Worm (Caenorhabditis elegans): ENCODE measurements around the gene mec-18.
A peak's percentile ranks its signal among the peaks of the same experiment; 100 is the strongest.

The mec-18 gene

DNA sequence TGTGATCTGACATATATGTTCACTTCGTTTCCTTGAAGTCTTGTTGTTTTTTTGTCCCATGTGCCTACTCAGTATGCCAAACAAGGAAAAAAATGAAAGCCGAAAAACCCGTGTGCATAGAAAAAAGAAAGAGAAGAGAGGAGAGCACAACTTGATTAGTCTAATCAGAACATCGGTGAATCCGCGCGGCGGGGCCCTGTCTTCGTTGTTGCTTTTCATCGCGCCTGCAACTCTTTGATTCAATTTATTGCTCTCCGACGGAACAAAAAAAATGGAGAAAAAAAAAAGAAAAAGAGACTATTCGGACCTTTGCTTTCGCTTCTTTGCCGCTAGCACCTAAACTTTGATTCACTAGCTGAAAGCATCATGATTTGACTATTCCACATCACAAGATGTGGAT is 40.9 kb upstream of the mec-18 start:
- peak; percentile 77 for TF ChIP-seq lin-14 (GFP tag; optimal IDR thresholded peaks at IDR 0.05)
- peak; percentile 87 for TF ChIP-seq ces-1 (GFP tag; optimal IDR thresholded peaks at IDR 0.05)
- peak; percentile 95 for TF ChIP-seq fkh-10 (GFP tag; optimal IDR thresholded peaks at IDR 0.05)
- no peak for TF ChIP-seq nhr-47 (tag; optimal IDR thresholded peaks at IDR 0.05)
- peak; percentile 2 for TF ChIP-seq nhr-71 (tag; optimal IDR thresholded peaks at IDR 0.05)

DNA sequence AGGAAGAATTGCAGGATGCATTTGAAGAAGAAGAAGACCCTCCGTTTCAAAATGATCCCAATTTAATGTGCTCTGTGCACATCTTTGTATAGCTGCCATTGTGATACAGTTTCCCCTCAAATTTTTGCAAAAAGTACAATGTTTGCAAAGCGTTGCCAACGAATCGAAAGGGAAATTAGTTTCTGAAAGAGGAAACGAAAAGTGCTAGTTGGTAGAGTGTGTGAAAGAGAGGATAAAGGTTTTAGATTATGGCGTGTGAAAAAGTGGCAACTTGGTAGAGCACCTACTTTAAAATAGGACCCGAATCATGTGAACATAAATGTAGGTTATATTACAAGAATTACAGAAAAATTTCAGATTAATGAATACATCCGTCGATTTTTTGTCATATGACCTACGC is 37.7 kb upstream of the mec-18 start, which contains the start of gene C52B9.8:
Gene C52B9.8 (minus strand): TSS at position 101 of the 400 bp plus-strand sequence.
- TF ChIP-seq fkh-8 (tag; optimal IDR thresholded peaks at IDR 0.05) (peak; percentile 16), ceh-82 (tag; optimal IDR thresholded peaks at IDR 0.05) (no peak)

DNA sequence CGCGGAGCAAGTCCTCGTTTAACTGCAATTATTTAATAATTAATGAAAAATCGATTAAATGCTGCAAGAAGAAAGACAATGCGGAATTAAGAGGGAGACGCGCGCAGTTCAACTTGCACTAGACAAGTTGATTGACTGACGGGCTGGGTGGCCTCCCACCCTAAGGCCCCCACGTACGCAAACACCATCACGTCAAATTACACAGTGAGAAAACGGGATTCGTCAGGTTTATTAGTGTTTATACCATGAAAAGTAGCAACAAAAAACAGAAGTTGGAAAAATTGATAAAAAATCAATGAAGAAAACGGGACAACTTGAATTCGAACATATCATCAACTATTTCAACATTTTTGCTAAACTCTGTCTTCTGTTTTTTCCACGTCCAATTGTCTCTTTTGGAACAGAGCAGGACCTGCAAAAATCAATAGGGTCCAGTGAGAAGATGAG is 33.6 kb upstream of the mec-18 start:
- TF ChIP-seq pqm-1 (tag; optimal IDR thresholded peaks at IDR 0.05) (no peak), lsy-2 (tag; optimal IDR thresholded peaks at IDR 0.05) (peak; percentile 13 to 41), unc-30 (tag; optimal IDR thresholded peaks at IDR 0.05) (no peak), nhr-71 (tag; optimal IDR thresholded peaks at IDR 0.05) (peak; percentile 61), unc-98 (GFP tag; IDR thresholded peaks at IDR 0.05) (no peak), sptf-1 (tag; optimal IDR thresholded peaks at IDR 0.05) (no peak), fkh-8 (tag; optimal IDR thresholded peaks at IDR 0.05) (peak; percentile 26), efl-3 (GFP tag; optimal IDR thresholded peaks at IDR 0.05) (no peak), nhr-19 (GFP tag; conservative IDR thresholded peaks at IDR 0.05) (peak; percentile 37; the same call in 1 of the 2 replicates), ceh-63 (GFP tag; optimal IDR thresholded peaks at IDR 0.05) (no peak), elt-2 (tag; optimal IDR thresholded peaks at IDR 0.05) (peak; percentile 6), lin-35 (GFP tag; optimal IDR thresholded peaks at IDR 0.05) (peak in 1 of 2 experiments; percentile 51), zip-4 (GFP tag; optimal IDR thresholded peaks at IDR 0.05) (no peak), blmp-1 (tag; optimal IDR thresholded peaks at IDR 0.05) (no peak), xbp-1 (tag; optimal IDR thresholded peaks at IDR 0.05) (peak; percentile 45), ces-1 (GFP tag; optimal IDR thresholded peaks at IDR 0.05) (no peak), mdl-1 (tag; optimal IDR thresholded peaks at IDR 0.05) (no peak), nhr-47 (tag; optimal IDR thresholded peaks at IDR 0.05) (peak; percentile 55), nhr-237 (tag; optimal IDR thresholded peaks at IDR 0.05) (no peak), F16B12.6 (tag; optimal IDR thresholded peaks at IDR 0.05) (peak; percentile 85), dpl-1 (GFP tag; optimal IDR thresholded peaks at IDR 0.05) (peak in 2 of 3 experiments; percentile 20 to 28), snpc-4 (tag; optimal IDR thresholded peaks at IDR 0.05) (no peak), sox-4 (tag; optimal IDR thresholded peaks at IDR 0.05) (no peak), lin-15B (tag; optimal IDR thresholded peaks at IDR 0.05) (no peak), ceh-82 (tag; optimal IDR thresholded peaks at IDR 0.05) (peak in 2 of 3 experiments; percentile 4 to 15), mep-1 (tag; optimal IDR thresholded peaks at IDR 0.05) (peak; percentile 30), sup-37 (GFP tag; optimal IDR thresholded peaks at IDR 0.05) (no peak), irx-1 (tag; optimal IDR thresholded peaks at IDR 0.05) (peak; percentile 61), Y116A8C.19 (tag; optimal IDR thresholded peaks at IDR 0.05; ENCODE audit: borderline replicate concordance) (no peak), ceh-90 (tag; optimal IDR thresholded peaks at IDR 0.05) (no peak), nhr-76 (tag; optimal IDR thresholded peaks at IDR 0.05) (no peak), ztf-4 (tag; optimal IDR thresholded peaks at IDR 0.05) (no peak), unc-62 (GFP tag; optimal IDR thresholded peaks at IDR 0.05) (no peak), fkh-4 (tag; optimal IDR thresholded peaks at IDR 0.05; ENCODE audit: borderline replicate concordance) (no peak), unc-86 (tag; optimal IDR thresholded peaks at IDR 0.05) (peak; percentile 44), nhr-20 (tag; optimal IDR thresholded peaks at IDR 0.05) (peak; percentile 54), mef-2 (tag; optimal IDR thresholded peaks at IDR 0.05) (no peak), nhr-90 (tag; optimal IDR thresholded peaks at IDR 0.05; ENCODE audit: poor library complexity) (peak; percentile 18), elt-3 (tag; optimal IDR thresholded peaks at IDR 0.05) (no peak), C04F5.9 (tag; optimal IDR thresholded peaks at IDR 0.05) (no peak), rnt-1 (tag; optimal IDR thresholded peaks at IDR 0.05) (peak; percentile 47), swsn-7 (tag; optimal IDR thresholded peaks at IDR 0.05) (peak; percentile 48), efl-1 (optimal IDR thresholded peaks at IDR 0.05) (peak; percentile 4 to 15), efl-1 (GFP tag; optimal IDR thresholded peaks at IDR 0.05 in 1 of 2) (peak in 1 of 2 experiments; percentile 40), dsc-1 (tag; optimal IDR thresholded peaks at IDR 0.05) (peak; percentile 46), ama-1 (optimal IDR thresholded peaks at IDR 0.05) (no peak), C16A3.4 (tag; optimal IDR thresholded peaks at IDR 0.05) (peak; percentile 28)

Measured in whole organism, L1 larva.